Worm (Caenorhabditis elegans) whole organism, young adult: Measurements from ENCODE around the gene ndab-2.

Experiments
- B0035.1 ChIP-seq: sonication (generic microtip); optimal IDR thresholded peaks from 2 replicates; lab custom pipeline; 2016; ENCODE audit warnings: missing genetic modification characterization, mild to moderate bottlenecking, missing compliant biosample characterization, missing genotype, missing genetic modification reagents
- B0336.3 ChIP-seq: fragments of 200-800 bp; sonication (Bioruptor generic); IDR thresholded peaks from 2 replicates; pipeline ENCODE4 v1.3.6; 2022; ENCODE audit warnings: missing genetic modification characterization, missing compliant biosample characterization
- C06A6.2 ChIP-seq: fragments of 200-800 bp; sonication (Bioruptor generic); conservative IDR thresholded peaks from 2 replicates; pipeline ENCODE4 v1.3.6; 2022; ENCODE audit warnings: missing genetic modification characterization, missing compliant biosample characterization
- C17E4.6 ChIP-seq: fragments of 200-800 bp; sonication (Bioruptor generic); IDR thresholded peaks from 2 replicates; pipeline ENCODE4 v1.3.6; 2022; ENCODE audit warnings: missing genetic modification reagents, missing genetic modification characterization, missing compliant biosample characterization
- F49E8.2 ChIP-seq: sonication (generic microtip); optimal IDR thresholded peaks from 3 replicates; lab custom pipeline; 2017; ENCODE audit warnings: missing genetic modification characterization, mild to moderate bottlenecking, missing compliant biosample characterization, antibody characterized with exemption, moderate library complexity; ENCODE audit not compliant: insufficient read depth
- F57A8.1 ChIP-seq: fragments of 200-800 bp; sonication (Bioruptor generic); optimal IDR thresholded peaks from 2 replicates; lab custom pipeline; 2018; ENCODE audit warnings: mild to moderate bottlenecking, missing genetic modification characterization, moderate library complexity, missing compliant biosample characterization
- K11D2.4 ChIP-seq: fragments of 200-800 bp; sonication (Bioruptor generic); IDR thresholded peaks from 2 replicates; pipeline ENCODE4 v1.3.6; 2022; ENCODE audit warnings: missing genetic modification reagents, missing genetic modification characterization, missing compliant biosample characterization
- Y53F4B.3 ChIP-seq: fragments of 200-800 bp; sonication (Bioruptor generic); IDR thresholded peaks from 2 replicates; pipeline ENCODE4 v1.3.6; 2022; ENCODE audit warnings: missing genetic modification reagents, missing genetic modification characterization, missing compliant biosample characterization
- Y79H2A.3 ChIP-seq: fragments of 200-800 bp; sonication (Bioruptor generic); conservative IDR thresholded peaks from 2 replicates; pipeline ENCODE4 v1.3.6; 2022; ENCODE audit warnings: missing genetic modification reagents, missing genetic modification characterization, missing compliant biosample characterization
- aptf-2 ChIP-seq: fragments of 200-800 bp; sonication (Bioruptor generic); conservative IDR thresholded peaks from 2 replicates; pipeline ENCODE4 v1.3.6; 2022; ENCODE audit warnings: missing genetic modification reagents, missing genetic modification characterization, missing compliant biosample characterization
- atf-7 ChIP-seq: sonication (generic microtip); optimal IDR thresholded peaks from 2 replicates; lab custom pipeline; 2017; ENCODE audit warnings: mild to moderate bottlenecking, missing genetic modification characterization, missing compliant biosample characterization
- athp-1 ChIP-seq: sonication (generic microtip); optimal IDR thresholded peaks from 2 replicates; lab custom pipeline; 2017; ENCODE audit warnings: mild to moderate bottlenecking, missing genetic modification characterization, missing compliant biosample characterization
- attf-5 ChIP-seq: fragments of 200-800 bp; sonication (Bioruptor generic); optimal IDR thresholded peaks from 2 replicates; lab custom pipeline; 2018; ENCODE audit warnings: mild to moderate bottlenecking, missing genetic modification characterization, missing compliant biosample characterization
- bed-1 ChIP-seq: fragments of 200-800 bp; sonication (Bioruptor generic); IDR thresholded peaks from 2 replicates; pipeline ENCODE4 v1.3.6; 2022; ENCODE audit warnings: missing genetic modification reagents, missing genetic modification characterization, missing compliant biosample characterization
- bed-2 ChIP-seq: fragments of 200-800 bp; sonication (Bioruptor generic); IDR thresholded peaks from 2 replicates; pipeline ENCODE4 v1.3.6; 2022; ENCODE audit warnings: missing genetic modification reagents, missing genetic modification characterization, missing compliant biosample characterization
- cebp-2 ChIP-seq: fragments of 200-800 bp; sonication (Bioruptor generic); IDR thresholded peaks from 2 replicates; pipeline ENCODE4 v1.3.6; 2022; ENCODE audit warnings: missing genetic modification characterization, missing compliant biosample characterization
- ceh-40 ChIP-seq: fragments of 200-800 bp; sonication (Bioruptor generic); IDR thresholded peaks from 2 replicates; pipeline ENCODE4 v1.3.6; 2022; ENCODE audit warnings: missing genetic modification characterization, missing compliant biosample characterization
- ceh-91 ChIP-seq: fragments of 200-800 bp; sonication (Bioruptor generic); IDR thresholded peaks from 2 replicates; pipeline ENCODE4 v1.3.6; 2022; ENCODE audit warnings: missing genetic modification reagents, missing genetic modification characterization, missing compliant biosample characterization
- die-1 ChIP-seq: sonication (generic microtip); optimal IDR thresholded peaks from 2 replicates; lab custom pipeline; 2016; ENCODE audit warnings: missing genotype, mild to moderate bottlenecking, missing genetic modification characterization, missing compliant biosample characterization
- dpff-1 ChIP-seq: sonication (generic microtip); optimal IDR thresholded peaks from 2 replicates; lab custom pipeline; 2017; ENCODE audit warnings: mild to moderate bottlenecking, missing genetic modification characterization, missing compliant biosample characterization
- egl-18 ChIP-seq: fragments of 200-800 bp; sonication (Bioruptor generic); IDR thresholded peaks from 2 replicates; pipeline ENCODE4 v1.3.6; 2022; ENCODE audit warnings: missing genetic modification reagents, missing genetic modification characterization, missing compliant biosample characterization
- ekl-4 ChIP-seq: fragments of 200-800 bp; sonication (Bioruptor generic); IDR thresholded peaks from 2 replicates; pipeline ENCODE4 v1.3.6; 2022; ENCODE audit warnings: missing genetic modification reagents, missing genetic modification characterization, missing compliant biosample characterization
- fkh-3 ChIP-seq: sonication (generic microtip); optimal IDR thresholded peaks from 2 replicates; lab custom pipeline; 2016; ENCODE audit warnings: mild to moderate bottlenecking, missing genetic modification characterization, missing compliant biosample characterization
- hmg-20 ChIP-seq: fragments of 200-800 bp; sonication (Bioruptor generic); IDR thresholded peaks from 2 replicates; pipeline ENCODE4 v1.3.6; 2022; ENCODE audit warnings: missing genetic modification reagents, missing genetic modification characterization, missing compliant biosample characterization
- hrde-1 ChIP-seq: sonication (generic microtip); optimal IDR thresholded peaks from 2 replicates; lab custom pipeline; 2016; ENCODE audit warnings: missing genetic modification characterization, mild to moderate bottlenecking, missing compliant biosample characterization, moderate library complexity, missing genotype, missing genetic modification reagents, borderline replicate concordance
- hsf-1 ChIP-seq: fragments of 200-800 bp; sonication (Bioruptor generic); IDR thresholded peaks from 2 replicates; pipeline ENCODE4 v1.3.6; 2022; ENCODE audit warnings: missing genetic modification reagents, missing genetic modification characterization, missing compliant biosample characterization
- let-607 ChIP-seq, 2 experiments: fragments of 200-800 bp in 1 of 2; sonication (Bioruptor generic) in 1 of 2; sonication (generic microtip) in 1 of 2; optimal IDR thresholded peaks; 2 replicates each; lab custom pipeline; 2016 to 2018; ENCODE audit warnings: mild to moderate bottlenecking in 2 of 2, missing compliant biosample characterization in 2 of 2, missing genetic modification characterization in 2 of 2, moderate library complexity in 2 of 2, missing genotype in 1 of 2
- lin-26 ChIP-seq: fragments of 200-800 bp; sonication (Bioruptor generic); IDR thresholded peaks from 2 replicates; pipeline ENCODE4 v1.3.6; 2022; ENCODE audit warnings: missing genetic modification reagents, missing genetic modification characterization, missing compliant biosample characterization
- lin-35 ChIP-seq, 3 experiments: fragments of 150-350 bp in 2 of 3; sonication (generic microtip) in 1 of 3; optimal IDR thresholded peaks; 2 replicates each; lab custom pipeline; 2014 to 2018; ENCODE audit warnings: missing biosample characterization in 3 of 3, missing genetic modification characterization in 3 of 3, missing genetic modification reagents in 3 of 3
- lin-54 ChIP-seq: fragments of 200-800 bp; sonication (Bioruptor generic); optimal IDR thresholded peaks from 2 replicates; lab custom pipeline; 2018; ENCODE audit warnings: mild to moderate bottlenecking, missing genetic modification characterization, missing compliant biosample characterization
- madf-10 ChIP-seq: sonication (generic microtip); optimal IDR thresholded peaks from 2 replicates; lab custom pipeline; 2016; ENCODE audit warnings: mild to moderate bottlenecking, missing genetic modification characterization, missing compliant biosample characterization
- madf-6 ChIP-seq: fragments of 200-800 bp; sonication (Bioruptor generic); IDR thresholded peaks from 2 replicates; pipeline ENCODE4 v1.3.6; 2022; ENCODE audit warnings: missing genetic modification reagents, missing genetic modification characterization, missing compliant biosample characterization
- madf-8 ChIP-seq: fragments of 200-800 bp; sonication (Bioruptor generic); conservative IDR thresholded peaks from 2 replicates; pipeline ENCODE4 v1.3.6; 2022; ENCODE audit warnings: missing genetic modification reagents, missing genetic modification characterization, missing compliant biosample characterization
- nfya-1 ChIP-seq: sonication (generic microtip); optimal IDR thresholded peaks from 2 replicates; lab custom pipeline; 2017; ENCODE audit warnings: antibody characterized with exemption, missing compliant biosample characterization, missing genetic modification characterization, borderline replicate concordance; ENCODE audit not compliant: insufficient read depth
- nhr-80 ChIP-seq: sonication (generic microtip); optimal IDR thresholded peaks from 2 replicates; lab custom pipeline; 2016; ENCODE audit warnings: missing genetic modification characterization, missing compliant biosample characterization
- snpc-1.1 ChIP-seq: sonication (generic microtip); optimal IDR thresholded peaks from 2 replicates; lab custom pipeline; 2017; ENCODE audit warnings: missing genetic modification characterization, mild to moderate bottlenecking, missing compliant biosample characterization, antibody characterized with exemption, moderate library complexity, missing genotype, missing genetic modification reagents; ENCODE audit not compliant: insufficient read depth
- snpc-3.4 ChIP-seq: sonication (generic microtip); optimal IDR thresholded peaks from 2 replicates; lab custom pipeline; 2017; ENCODE audit warnings: missing genetic modification characterization, mild to moderate bottlenecking, missing compliant biosample characterization, antibody characterized with exemption, moderate library complexity, missing genotype, missing genetic modification reagents
- sptf-2 ChIP-seq: fragments of 200-800 bp; sonication (Bioruptor generic); optimal IDR thresholded peaks from 2 replicates; lab custom pipeline; 2018; ENCODE audit warnings: mild to moderate bottlenecking, missing genetic modification characterization, missing compliant biosample characterization
- tbp1 ChIP-seq: fragments of 200-800 bp; sonication (Bioruptor generic); optimal IDR thresholded peaks from 2 replicates; lab custom pipeline; 2018; ENCODE audit warnings: mild to moderate bottlenecking, missing genetic modification characterization, missing compliant biosample characterization
- tlf-1 ChIP-seq: fragments of 200-800 bp; sonication (Bioruptor generic); optimal IDR thresholded peaks from 2 replicates; lab custom pipeline; 2018; ENCODE audit warnings: mild to moderate bottlenecking, missing genetic modification characterization, missing compliant biosample characterization
- unc-130 ChIP-seq: sonication (generic microtip); optimal IDR thresholded peaks from 2 replicates; lab custom pipeline; 2016; ENCODE audit warnings: missing genetic modification reagents, missing genetic modification characterization, missing compliant biosample characterization
- xnd-1 ChIP-seq: sonication (generic microtip); optimal IDR thresholded peaks from 2 replicates; lab custom pipeline; 2016; ENCODE audit warnings: missing genotype, missing genetic modification reagents, missing genetic modification characterization, missing compliant biosample characterization
- zfh-2 ChIP-seq: fragments of 200-800 bp; sonication (Bioruptor generic); conservative IDR thresholded peaks from 2 replicates; pipeline ENCODE4 v1.3.6; 2022; ENCODE audit warnings: missing genetic modification reagents, missing genetic modification characterization, missing compliant biosample characterization
- zim-3 ChIP-seq: sonication (generic microtip); optimal IDR thresholded peaks from 2 replicates; lab custom pipeline; 2017; ENCODE audit warnings: mild to moderate bottlenecking, missing genetic modification characterization, moderate library complexity, missing compliant biosample characterization
- ztf-22 ChIP-seq: fragments of 200-800 bp; sonication (Bioruptor generic); optimal IDR thresholded peaks from 2 replicates; lab custom pipeline; 2018; ENCODE audit warnings: mild to moderate bottlenecking, missing genetic modification characterization, moderate library complexity, missing compliant biosample characterization
- ztf-26 ChIP-seq: sonication (generic microtip); optimal IDR thresholded peaks from 2 replicates; lab custom pipeline; 2017; ENCODE audit warnings: missing genetic modification characterization, missing compliant biosample characterization
- ztf-28 ChIP-seq: fragments of 200-800 bp; sonication (Bioruptor generic); IDR thresholded peaks from 2 replicates; pipeline ENCODE4 v1.3.6; 2022; ENCODE audit warnings: missing genetic modification reagents, missing genetic modification characterization, missing compliant biosample characterization
- ztf-6 ChIP-seq: fragments of 200-800 bp; sonication (Bioruptor generic); IDR thresholded peaks from 2 replicates; pipeline ENCODE4 v1.3.6; 2022; ENCODE audit warnings: missing genetic modification reagents, missing genetic modification characterization, missing compliant biosample characterization

The ndab-2 gene

DNA sequence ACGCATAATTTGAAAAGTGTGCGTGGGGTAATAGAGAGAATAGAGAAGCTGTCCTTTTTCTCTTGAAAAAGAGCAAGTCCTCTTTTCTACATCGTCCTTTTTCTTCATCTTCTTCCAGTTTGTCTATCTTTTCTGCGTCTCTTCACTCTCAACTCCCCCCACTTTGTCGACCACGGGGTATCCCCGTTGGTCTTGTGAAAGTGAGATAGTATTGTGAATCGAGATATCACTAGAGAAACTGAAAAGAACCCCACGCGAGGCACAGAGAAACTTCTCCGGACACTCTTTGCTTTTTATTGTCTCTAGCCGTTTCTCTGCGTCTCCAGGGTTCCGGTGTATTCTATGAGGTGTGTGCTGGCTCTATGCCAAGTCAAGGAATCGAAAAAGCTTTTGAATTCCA, 24.9 kb upstream of the ndab-2 start (continued):
- TF ChIP-seq ztf-28 (GFP tag; lab: Robert Waterston, UW) = no peak
- TF ChIP-seq bed-2 = no peak
- TF ChIP-seq ekl-4 (GFP tag; lab: Robert Waterston, UW) = peak; percentile 85
- no peak for TF ChIP-seq snpc-1.1 (tag; lab: Kevin White, UChicago)
- TF ChIP-seq ztf-26 (tag; lab: Kevin White, UChicago) = peak; percentile 70
- peak; percentile 71 for TF ChIP-seq madf-10 (tag; lab: Kevin White, UChicago)
- 0 out of 2 replicates have a peak, but pooled peaks have one; percentile 18 for TF ChIP-seq madf-6 (GFP tag; lab: Robert Waterston, UW)
- no peak for TF ChIP-seq F49E8.2 (tag; lab: Kevin White, UChicago)
- no peak for TF ChIP-seq sptf-2
- TF ChIP-seq snpc-3.4 = no peak
- 0 out of 2 replicates have a peak, but pooled peaks have one; percentile 43 for TF ChIP-seq lin-26 (GFP tag; lab: Robert Waterston, UW)
- TF ChIP-seq xnd-1 (tag; lab: Kevin White, UChicago) = no peak
- TF ChIP-seq die-1 (tag; lab: Kevin White, UChicago) = peak; percentile 39
- TF ChIP-seq bed-1 = no peak
- TF ChIP-seq lin-54 (GFP tag; lab: Kevin White, UChicago) = peak; percentile 60
- TF ChIP-seq egl-18 (GFP tag; lab: Robert Waterston, UW) = no peak
- TF ChIP-seq hmg-20 = no peak
- TF ChIP-seq athp-1 (tag; lab: Kevin White, UChicago) = peak; percentile 18
- TF ChIP-seq fkh-3 = no peak
- TF ChIP-seq unc-130 (GFP tag; lab: Kevin White, UChicago) = no peak
- TF ChIP-seq ceh-91 (GFP tag; lab: Robert Waterston, UW) = no peak
- TF ChIP-seq hsf-1 (GFP tag; lab: Robert Waterston, UW) = peak; percentile 85
- peak; percentile 80 for TF ChIP-seq attf-5 (GFP tag; lab: Kevin White, UChicago)
- TF ChIP-seq lin-35 (GFP tag; optimal IDR thresholded peaks at IDR 0.05; lab: Kevin White, UChicago) = peak in 1 of 3 experiments; percentile 75
- peak; percentile 63 to 70 for TF ChIP-seq let-607 (tag; optimal IDR thresholded peaks at IDR 0.05; lab: Kevin White, UChicago)
- no peak for TF ChIP-seq ztf-22 (GFP tag; lab: Kevin White, UChicago)
- 0 out of 2 replicates have a peak, but pooled peaks have one; percentile 19 for TF ChIP-seq C17E4.6
- TF ChIP-seq F57A8.1 = no peak
- no peak for TF ChIP-seq aptf-2
- peak; percentile 51 for TF ChIP-seq tbp1 (GFP tag; lab: Kevin White, UChicago)
- TF ChIP-seq hrde-1 (tag; lab: Kevin White, UChicago) = no peak
- TF ChIP-seq K11D2.4 (GFP tag; lab: Robert Waterston, UW) = peak; percentile 88
- TF ChIP-seq tlf-1 (GFP tag; lab: Kevin White, UChicago) = peak; percentile 60
- peak; percentile 82 for TF ChIP-seq C06A6.2 (GFP tag; lab: Robert Waterston, UW)
- peak; percentile 77 for TF ChIP-seq nhr-80 (tag; lab: Kevin White, UChicago)
- no peak for TF ChIP-seq ztf-6 (GFP tag; lab: Robert Waterston, UW)
- peak; percentile 87 for TF ChIP-seq B0336.3 (GFP tag; lab: Robert Waterston, UW)
- 0 out of 2 replicates have a peak, but pooled peaks have one; percentile 44 for TF ChIP-seq Y79H2A.3 (GFP tag; lab: Robert Waterston, UW)
- TF ChIP-seq madf-8 (GFP tag; lab: Robert Waterston, UW) = no peak
- TF ChIP-seq atf-7 (tag; lab: Kevin White, UChicago) = peak; percentile 94
- no peak for TF ChIP-seq nfya-1
- TF ChIP-seq zfh-2 (GFP tag; lab: Robert Waterston, UW) = peak; percentile 81
- no peak for TF ChIP-seq cebp-2
- no peak for TF ChIP-seq ceh-40 (GFP tag; lab: Robert Waterston, UW)
- no peak for TF ChIP-seq zim-3 (tag; lab: Kevin White, UChicago)
- no peak for TF ChIP-seq Y53F4B.3 (GFP tag; lab: Robert Waterston, UW)
- no peak for TF ChIP-seq B0035.1
- no peak for TF ChIP-seq dpff-1 (tag; lab: Kevin White, UChicago)
